Worm (Caenorhabditis elegans) whole organism, young adult: Measurements from ENCODE around the gene rml-3.

Experiments
- B0035.1 ChIP-seq: sonication (generic microtip); optimal IDR thresholded peaks from 2 replicates; lab custom pipeline; 2016; ENCODE audit warnings: missing genetic modification characterization, mild to moderate bottlenecking, missing compliant biosample characterization, missing genotype, missing genetic modification reagents
- B0336.3 ChIP-seq: fragments of 200-800 bp; sonication (Bioruptor generic); IDR thresholded peaks from 2 replicates; pipeline ENCODE4 v1.3.6; 2022; ENCODE audit warnings: missing genetic modification characterization, missing compliant biosample characterization
- C17E4.6 ChIP-seq: fragments of 200-800 bp; sonication (Bioruptor generic); IDR thresholded peaks from 2 replicates; pipeline ENCODE4 v1.3.6; 2022; ENCODE audit warnings: missing genetic modification reagents, missing genetic modification characterization, missing compliant biosample characterization
- D2030.7 ChIP-seq: fragments of 200-800 bp; sonication (Bioruptor generic); IDR thresholded peaks from 2 replicates; pipeline ENCODE4 v1.3.6; 2022; ENCODE audit warnings: missing genetic modification reagents, missing genetic modification characterization, missing compliant biosample characterization
- F22D6.2 ChIP-seq: sonication (generic microtip); optimal IDR thresholded peaks from 2 replicates; lab custom pipeline; 2016; ENCODE audit warnings: mild to moderate bottlenecking, missing genetic modification characterization, missing compliant biosample characterization
- F23B12.7 ChIP-seq: sonication (generic microtip); optimal IDR thresholded peaks from 2 replicates; lab custom pipeline; 2017; ENCODE audit warnings: missing genetic modification characterization, mild to moderate bottlenecking, missing compliant biosample characterization, antibody characterized with exemption, moderate library complexity; ENCODE audit not compliant: insufficient read depth
- F39B2.1 ChIP-seq: fragments of 200-800 bp; sonication (Bioruptor generic); IDR thresholded peaks from 2 replicates; pipeline ENCODE4 v1.3.6; 2022; ENCODE audit warnings: missing genetic modification reagents, missing genetic modification characterization, missing compliant biosample characterization
- F49E8.2 ChIP-seq: sonication (generic microtip); optimal IDR thresholded peaks from 3 replicates; lab custom pipeline; 2017; ENCODE audit warnings: missing genetic modification characterization, mild to moderate bottlenecking, missing compliant biosample characterization, antibody characterized with exemption, moderate library complexity; ENCODE audit not compliant: insufficient read depth
- K12H6.12 ChIP-seq: fragments of 200-800 bp; sonication (Bioruptor generic); optimal IDR thresholded peaks from 2 replicates; lab custom pipeline; 2018; ENCODE audit warnings: mild to moderate bottlenecking, missing genetic modification characterization, missing compliant biosample characterization
- Y53F4B.3 ChIP-seq: fragments of 200-800 bp; sonication (Bioruptor generic); IDR thresholded peaks from 2 replicates; pipeline ENCODE4 v1.3.6; 2022; ENCODE audit warnings: missing genetic modification reagents, missing genetic modification characterization, missing compliant biosample characterization
- Y79H2A.3 ChIP-seq: fragments of 200-800 bp; sonication (Bioruptor generic); conservative IDR thresholded peaks from 2 replicates; pipeline ENCODE4 v1.3.6; 2022; ENCODE audit warnings: missing genetic modification reagents, missing genetic modification characterization, missing compliant biosample characterization
- aptf-3 ChIP-seq: fragments of 200-800 bp; sonication (Bioruptor generic); IDR thresholded peaks from 2 replicates; pipeline ENCODE4 v1.3.6; 2022; ENCODE audit warnings: missing genetic modification characterization, missing compliant biosample characterization
- ceh-40 ChIP-seq: fragments of 200-800 bp; sonication (Bioruptor generic); IDR thresholded peaks from 2 replicates; pipeline ENCODE4 v1.3.6; 2022; ENCODE audit warnings: missing genetic modification characterization, missing compliant biosample characterization
- ceh-79 ChIP-seq: sonication (generic microtip); optimal IDR thresholded peaks from 2 replicates; lab custom pipeline; 2017; ENCODE audit warnings: mild to moderate bottlenecking, missing genetic modification characterization, missing compliant biosample characterization
- dpff-1 ChIP-seq: sonication (generic microtip); optimal IDR thresholded peaks from 2 replicates; lab custom pipeline; 2017; ENCODE audit warnings: mild to moderate bottlenecking, missing genetic modification characterization, missing compliant biosample characterization
- efl-1 ChIP-seq: fragments of 150-350 bp; optimal IDR thresholded peaks from 2 replicates; lab custom pipeline; 2014; ENCODE audit warnings: missing biosample characterization, missing genetic modification reagents, missing genetic modification characterization
- egl-18 ChIP-seq: fragments of 200-800 bp; sonication (Bioruptor generic); IDR thresholded peaks from 2 replicates; pipeline ENCODE4 v1.3.6; 2022; ENCODE audit warnings: missing genetic modification reagents, missing genetic modification characterization, missing compliant biosample characterization
- egrh-3 ChIP-seq: fragments of 200-800 bp; sonication (Bioruptor generic); IDR thresholded peaks from 2 replicates; pipeline ENCODE4 v1.3.6; 2022; ENCODE audit warnings: missing genetic modification reagents, missing genetic modification characterization, missing compliant biosample characterization
- him-1 ChIP-seq: sonication (generic microtip); optimal IDR thresholded peaks from 2 replicates; lab custom pipeline; 2016; ENCODE audit warnings: missing genotype, missing genetic modification reagents, missing genetic modification characterization, missing compliant biosample characterization
- hlh-26 ChIP-seq: fragments of 200-800 bp; sonication (Bioruptor generic); conservative IDR thresholded peaks from 2 replicates; pipeline ENCODE4 v1.3.6; 2022; ENCODE audit warnings: missing genetic modification reagents, missing genetic modification characterization, missing compliant biosample characterization
- hmg-1.2 ChIP-seq: fragments of 200-800 bp; sonication (Bioruptor generic); IDR thresholded peaks from 2 replicates; pipeline ENCODE4 v1.3.6; 2022; ENCODE audit warnings: missing genetic modification reagents, missing genetic modification characterization, missing compliant biosample characterization
- hrde-1 ChIP-seq: sonication (generic microtip); optimal IDR thresholded peaks from 2 replicates; lab custom pipeline; 2016; ENCODE audit warnings: missing genetic modification characterization, mild to moderate bottlenecking, missing compliant biosample characterization, moderate library complexity, missing genotype, missing genetic modification reagents, borderline replicate concordance
- let-526 ChIP-seq: fragments of 200-800 bp; sonication (Bioruptor generic); IDR thresholded peaks from 2 replicates; pipeline ENCODE4 v1.3.6; 2022; ENCODE audit warnings: missing genetic modification reagents, missing genetic modification characterization, missing compliant biosample characterization
- let-607 ChIP-seq, 2 experiments: fragments of 200-800 bp in 1 of 2; sonication (Bioruptor generic) in 1 of 2; sonication (generic microtip) in 1 of 2; optimal IDR thresholded peaks; 2 replicates each; lab custom pipeline; 2016 to 2018; ENCODE audit warnings: mild to moderate bottlenecking in 2 of 2, missing compliant biosample characterization in 2 of 2, missing genetic modification characterization in 2 of 2, moderate library complexity in 2 of 2, missing genotype in 1 of 2
- lin-26 ChIP-seq: fragments of 200-800 bp; sonication (Bioruptor generic); IDR thresholded peaks from 2 replicates; pipeline ENCODE4 v1.3.6; 2022; ENCODE audit warnings: missing genetic modification reagents, missing genetic modification characterization, missing compliant biosample characterization
- lir-1 ChIP-seq: fragments of 200-800 bp; sonication (Bioruptor generic); conservative IDR thresholded peaks from 2 replicates; pipeline ENCODE4 v1.3.6; 2022; ENCODE audit warnings: missing genetic modification reagents, missing genetic modification characterization, missing compliant biosample characterization
- lsy-27 ChIP-seq: sonication (generic microtip); optimal IDR thresholded peaks from 2 replicates; lab custom pipeline; 2017; ENCODE audit warnings: missing genetic modification characterization, mild to moderate bottlenecking, missing compliant biosample characterization, antibody characterized with exemption, missing genotype, borderline replicate concordance; ENCODE audit not compliant: insufficient read depth
- madf-8 ChIP-seq: fragments of 200-800 bp; sonication (Bioruptor generic); conservative IDR thresholded peaks from 2 replicates; pipeline ENCODE4 v1.3.6; 2022; ENCODE audit warnings: missing genetic modification reagents, missing genetic modification characterization, missing compliant biosample characterization
- nfyb-1 ChIP-seq: fragments of 200-800 bp; sonication (Bioruptor generic); IDR thresholded peaks from 2 replicates; pipeline ENCODE4 v1.3.6; 2022; ENCODE audit warnings: missing genetic modification reagents, missing genetic modification characterization, missing compliant biosample characterization
- nhr-179 ChIP-seq: sonication (generic microtip); optimal IDR thresholded peaks from 2 replicates; lab custom pipeline; 2016; ENCODE audit warnings: mild to moderate bottlenecking, missing genetic modification characterization, missing compliant biosample characterization
- nhr-80 ChIP-seq: sonication (generic microtip); optimal IDR thresholded peaks from 2 replicates; lab custom pipeline; 2016; ENCODE audit warnings: missing genetic modification characterization, missing compliant biosample characterization
- nhr-90 ChIP-seq: sonication (generic microtip); optimal IDR thresholded peaks from 2 replicates; lab custom pipeline; 2016; ENCODE audit warnings: missing genotype, mild to moderate bottlenecking, missing genetic modification characterization, missing compliant biosample characterization
- pha-4 ChIP-seq: fragments of 150-350 bp; sonication (generic microtip); optimal IDR thresholded peaks from 2 replicates; lab custom pipeline; 2014; ENCODE audit warnings: missing biosample characterization, missing genetic modification reagents, missing genetic modification characterization
- repo-1 ChIP-seq: sonication (generic microtip); optimal IDR thresholded peaks from 2 replicates; lab custom pipeline; 2017; ENCODE audit warnings: mild to moderate bottlenecking, missing genetic modification characterization, missing compliant biosample characterization
- sea-2 ChIP-seq: fragments of 200-800 bp; sonication (Bioruptor generic); IDR thresholded peaks from 2 replicates; pipeline ENCODE4 v1.3.6; 2022; ENCODE audit warnings: missing genetic modification characterization, missing compliant biosample characterization
- snpc-1.3 ChIP-seq: sonication (generic microtip); optimal IDR thresholded peaks from 2 replicates; lab custom pipeline; 2017; ENCODE audit warnings: missing genetic modification characterization, mild to moderate bottlenecking, missing compliant biosample characterization, antibody characterized with exemption, moderate library complexity, missing genotype, missing genetic modification reagents; ENCODE audit not compliant: insufficient read depth
- somi-1 ChIP-seq: fragments of 200-800 bp; sonication (Bioruptor generic); optimal IDR thresholded peaks from 2 replicates; lab custom pipeline; 2018; ENCODE audit warnings: mild to moderate bottlenecking, missing genetic modification characterization, missing compliant biosample characterization
- sptf-2 ChIP-seq: fragments of 200-800 bp; sonication (Bioruptor generic); optimal IDR thresholded peaks from 2 replicates; lab custom pipeline; 2018; ENCODE audit warnings: mild to moderate bottlenecking, missing genetic modification characterization, missing compliant biosample characterization
- tlf-1 ChIP-seq: fragments of 200-800 bp; sonication (Bioruptor generic); optimal IDR thresholded peaks from 2 replicates; lab custom pipeline; 2018; ENCODE audit warnings: mild to moderate bottlenecking, missing genetic modification characterization, missing compliant biosample characterization
- unc-130 ChIP-seq: sonication (generic microtip); optimal IDR thresholded peaks from 2 replicates; lab custom pipeline; 2016; ENCODE audit warnings: missing genetic modification reagents, missing genetic modification characterization, missing compliant biosample characterization
- unc-62 ChIP-seq: fragments of 150-350 bp; optimal IDR thresholded peaks from 2 replicates; lab custom pipeline; 2014; ENCODE audit warnings: missing biosample characterization, missing genetic modification reagents, missing genetic modification characterization
- ztf-18 ChIP-seq: sonication (generic microtip); optimal IDR thresholded peaks from 2 replicates; lab custom pipeline; 2016; ENCODE audit warnings: missing genotype, mild to moderate bottlenecking, missing genetic modification characterization, missing compliant biosample characterization
- ztf-22 ChIP-seq: fragments of 200-800 bp; sonication (Bioruptor generic); optimal IDR thresholded peaks from 2 replicates; lab custom pipeline; 2018; ENCODE audit warnings: mild to moderate bottlenecking, missing genetic modification characterization, moderate library complexity, missing compliant biosample characterization
- ztf-28 ChIP-seq: fragments of 200-800 bp; sonication (Bioruptor generic); IDR thresholded peaks from 2 replicates; pipeline ENCODE4 v1.3.6; 2022; ENCODE audit warnings: missing genetic modification reagents, missing genetic modification characterization, missing compliant biosample characterization

Gene rml-3

DNA sequence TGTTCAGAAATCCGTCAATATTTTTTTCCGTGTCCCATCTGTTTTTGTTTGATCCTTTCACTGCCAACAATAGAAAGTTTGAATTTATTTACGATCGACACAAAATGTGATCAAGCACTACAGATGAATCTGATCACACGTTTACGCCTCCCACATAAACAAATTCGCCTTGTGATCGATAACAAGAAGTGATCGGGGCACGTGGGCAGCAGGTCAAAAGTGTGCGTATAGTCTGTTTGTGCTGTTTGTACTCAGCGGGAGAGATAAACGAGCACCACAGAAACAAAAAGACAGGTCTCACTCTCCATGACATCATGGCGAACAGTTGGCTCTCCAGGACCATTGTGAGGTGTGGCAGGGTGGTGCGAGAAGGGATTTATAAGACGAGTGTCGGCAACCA lies 16.7 kb upstream of the rml-3 start (continued):
- TF ChIP-seq ztf-18 (tag; lab: Kevin White, UChicago): no peak
- TF ChIP-seq ceh-40 (GFP tag; lab: Robert Waterston, UW): no peak
- TF ChIP-seq nhr-179 (tag; lab: Kevin White, UChicago): no peak
- peak; percentile 81 for TF ChIP-seq somi-1 (GFP tag; lab: Kevin White, UChicago)
- TF ChIP-seq nfyb-1 (GFP tag; lab: Robert Waterston, UW): peak; percentile 49
- peak; percentile 91 for TF ChIP-seq B0336.3 (GFP tag; lab: Robert Waterston, UW)
- TF ChIP-seq him-1 (tag; lab: Kevin White, UChicago): no peak
- TF ChIP-seq hmg-1.2: no peak
- no peak for TF ChIP-seq snpc-1.3
- TF ChIP-seq efl-1 (GFP tag; lab: Kevin White, UChicago): no peak
- TF ChIP-seq lin-26 (GFP tag; lab: Robert Waterston, UW): peak; percentile 49; the same call in 1 of the 2 replicates
- TF ChIP-seq F49E8.2 (tag; lab: Kevin White, UChicago): no peak
- peak; percentile 77; the same call in 1 of the 2 replicates for TF ChIP-seq let-526 (GFP tag; lab: Robert Waterston, UW)
- no peak for TF ChIP-seq C17E4.6 (GFP tag; lab: Robert Waterston, UW)
- peak; percentile 81 for TF ChIP-seq ztf-22 (GFP tag; lab: Kevin White, UChicago)
- TF ChIP-seq aptf-3: no peak
- peak; percentile 64 for TF ChIP-seq pha-4
- no peak for TF ChIP-seq ztf-28 (GFP tag; lab: Robert Waterston, UW)
- TF ChIP-seq hrde-1 (tag; lab: Kevin White, UChicago): no peak
- TF ChIP-seq F23B12.7 (tag; lab: Kevin White, UChicago): no peak
- TF ChIP-seq sea-2 (GFP tag; lab: Robert Waterston, UW): peak; percentile 51; the same call in 1 of the 2 replicates
- no peak for TF ChIP-seq egl-18 (GFP tag; lab: Robert Waterston, UW)
- TF ChIP-seq B0035.1 (tag; lab: Kevin White, UChicago): no peak
- peak; percentile 82 for TF ChIP-seq tlf-1 (GFP tag; lab: Kevin White, UChicago)
- peak; percentile 76 for TF ChIP-seq K12H6.12
- no peak for TF ChIP-seq Y53F4B.3
- peak; percentile 50 to 70 for TF ChIP-seq let-607 (tag; optimal IDR thresholded peaks at IDR 0.05; lab: Kevin White, UChicago)
- TF ChIP-seq nhr-80: peak; percentile 90
- no peak for TF ChIP-seq egrh-3 (GFP tag; lab: Robert Waterston, UW)
- TF ChIP-seq ceh-79 (tag; lab: Kevin White, UChicago): no peak
- peak; percentile 76 for TF ChIP-seq F22D6.2 (tag; lab: Kevin White, UChicago)
- TF ChIP-seq hlh-26 (GFP tag; lab: Robert Waterston, UW): no peak
- TF ChIP-seq repo-1: peak; percentile 62
- peak; percentile 78 for TF ChIP-seq nhr-90 (tag; lab: Kevin White, UChicago)
- TF ChIP-seq unc-62: no peak
- TF ChIP-seq D2030.7 (GFP tag; lab: Robert Waterston, UW): no peak
- peak; percentile 34 for TF ChIP-seq dpff-1 (tag; lab: Kevin White, UChicago)
- no peak for TF ChIP-seq unc-130 (GFP tag; lab: Kevin White, UChicago)
- TF ChIP-seq lir-1 (GFP tag; lab: Robert Waterston, UW): peak; percentile 65
- TF ChIP-seq F39B2.1: no peak
- no peak for TF ChIP-seq Y79H2A.3 (GFP tag; lab: Robert Waterston, UW)
- no peak for TF ChIP-seq sptf-2
- TF ChIP-seq madf-8 (GFP tag; lab: Robert Waterston, UW): no peak
- no peak for TF ChIP-seq lsy-27 (tag; lab: Kevin White, UChicago)
- TF ChIP-seq, all 124 proteins: peak for 44
